Fruit fly (Drosophila melanogaster): ENCODE data around the gene qless.

Gene qless

DNA sequence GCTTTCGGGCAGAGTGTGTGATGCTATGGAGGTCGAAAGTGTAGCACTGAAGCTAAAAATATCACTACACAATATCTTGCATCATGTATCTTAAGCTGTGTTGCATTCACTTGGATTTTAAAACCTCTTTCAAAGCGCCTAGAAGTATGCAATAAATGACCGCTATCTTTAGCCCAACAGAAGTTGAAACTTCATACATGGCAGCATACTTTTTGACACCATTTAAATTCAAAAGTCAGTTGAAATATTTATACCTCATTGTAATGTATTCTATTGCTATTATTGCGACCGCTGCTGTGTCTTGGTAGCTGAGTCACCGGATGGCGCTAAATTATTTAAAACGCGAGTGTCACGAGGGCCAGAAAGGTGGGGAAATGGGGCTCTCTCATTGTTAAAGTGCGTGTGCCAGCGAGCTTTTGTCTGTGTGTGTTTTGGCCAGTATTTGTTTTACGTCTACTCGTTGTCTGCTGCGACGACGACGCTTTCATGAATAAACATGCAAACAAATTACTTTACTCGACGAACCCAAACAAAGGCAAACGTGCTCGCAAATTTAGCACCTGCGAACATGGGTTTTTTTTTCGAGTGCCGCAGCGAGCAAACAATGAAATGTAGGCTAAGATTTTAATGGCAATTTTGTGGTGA lies 18.5 kb upstream of the qless start (continued):
- TF ChIP-seq CG10669 (GFP tag; optimal IDR thresholded peaks at IDR 0.05): no peak
- TF ChIP-seq ss (GFP tag; optimal IDR thresholded peaks at IDR 0.05): no peak
- no peak for TF ChIP-seq CG8632 (GFP tag; optimal IDR thresholded peaks at IDR 0.05)
- no peak for TF ChIP-seq lz (GFP tag; optimal IDR thresholded peaks at IDR 0.05)
- no peak for TF ChIP-seq Hr39 (GFP tag; optimal IDR thresholded peaks at IDR 0.05)
- peak; percentile 7 for TF ChIP-seq Sox102F (GFP tag; optimal IDR thresholded peaks at IDR 0.05)
- TF ChIP-seq eg (GFP tag; IDR thresholded peaks at IDR 0.05): no peak
- TF ChIP-seq Hr38 (GFP tag; optimal IDR thresholded peaks at IDR 0.05): no peak
- no peak for TF ChIP-seq CG6163 (GFP tag; IDR thresholded peaks at IDR 0.05)
- no peak for TF ChIP-seq Sox15 (GFP tag; optimal IDR thresholded peaks at IDR 0.05)
- TF ChIP-seq acj6 (GFP tag; optimal IDR thresholded peaks at IDR 0.05): no peak
- TF ChIP-seq spab (GFP tag; optimal IDR thresholded peaks at IDR 0.05): no peak
- TF ChIP-seq Met (GFP tag; optimal IDR thresholded peaks at IDR 0.05): peak; percentile 9
- TF ChIP-seq CG11902 (GFP tag; optimal IDR thresholded peaks at IDR 0.05): no peak
- TF ChIP-seq Eip78C (GFP tag): peak; percentile 55
- TF ChIP-seq CG31627 (GFP tag; optimal IDR thresholded peaks at IDR 0.05): no peak
- no peak for TF ChIP-seq CG9139 (GFP tag; optimal IDR thresholded peaks at IDR 0.05)
- TF ChIP-seq svp (GFP tag): peak; percentile 31
- TF ChIP-seq CG6276 (GFP tag; optimal IDR thresholded peaks at IDR 0.05): no peak
- TF ChIP-seq CG6792 (GFP tag; optimal IDR thresholded peaks at IDR 0.05): no peak
- no peak for TF ChIP-seq Ets96B (tag; optimal IDR thresholded peaks at IDR 0.05)
- TF ChIP-seq esn (GFP tag; optimal IDR thresholded peaks at IDR 0.05): peak; percentile 19
- TF ChIP-seq CG10631 (GFP tag; optimal IDR thresholded peaks at IDR 0.05): no peak
- no peak for TF ChIP-seq CG3032 (tag; optimal IDR thresholded peaks at IDR 0.05)
- no peak for TF ChIP-seq CG3919 (GFP tag; optimal IDR thresholded peaks at IDR 0.05)
- TF ChIP-seq dsx (GFP tag; optimal IDR thresholded peaks at IDR 0.05; ENCODE audit: poor library complexity, severe bottlenecking): no peak
- no peak for TF ChIP-seq CG6854 (GFP tag; optimal IDR thresholded peaks at IDR 0.05)
- TF ChIP-seq CG11762 (GFP tag; optimal IDR thresholded peaks at IDR 0.05; ENCODE audit: insufficient read depth): no peak
- peak; percentile 9 for TF ChIP-seq achi (GFP tag; optimal IDR thresholded peaks at IDR 0.05)
- peak; percentile 18 for TF ChIP-seq Eip75B (GFP tag; optimal IDR thresholded peaks at IDR 0.05)
- no peak for TF ChIP-seq Ets21C (GFP tag; optimal IDR thresholded peaks at IDR 0.05)
- TF ChIP-seq CG1621 (tag; optimal IDR thresholded peaks at IDR 0.05): no peak
- no peak for TF ChIP-seq OdsH (GFP tag; optimal IDR thresholded peaks at IDR 0.05)
- no peak for TF ChIP-seq CG4318 (GFP tag; optimal IDR thresholded peaks at IDR 0.05)
- no peak for TF ChIP-seq cyc (GFP tag; optimal IDR thresholded peaks at IDR 0.05)
- TF ChIP-seq net (GFP tag; optimal IDR thresholded peaks at IDR 0.05): no peak
- TF ChIP-seq CG15336 (GFP tag; IDR thresholded peaks at IDR 0.05): peak; percentile 37
- TF ChIP-seq Gug (GFP tag; IDR thresholded peaks at IDR 0.05): no peak
- peak; percentile 23 for TF ChIP-seq Hr4 (GFP tag; optimal IDR thresholded peaks at IDR 0.05)
- no peak for TF ChIP-seq Eip93F (GFP tag; optimal IDR thresholded peaks at IDR 0.05)
- TF ChIP-seq CG32006 (GFP tag; optimal IDR thresholded peaks at IDR 0.05): peak; percentile 37

DNA sequence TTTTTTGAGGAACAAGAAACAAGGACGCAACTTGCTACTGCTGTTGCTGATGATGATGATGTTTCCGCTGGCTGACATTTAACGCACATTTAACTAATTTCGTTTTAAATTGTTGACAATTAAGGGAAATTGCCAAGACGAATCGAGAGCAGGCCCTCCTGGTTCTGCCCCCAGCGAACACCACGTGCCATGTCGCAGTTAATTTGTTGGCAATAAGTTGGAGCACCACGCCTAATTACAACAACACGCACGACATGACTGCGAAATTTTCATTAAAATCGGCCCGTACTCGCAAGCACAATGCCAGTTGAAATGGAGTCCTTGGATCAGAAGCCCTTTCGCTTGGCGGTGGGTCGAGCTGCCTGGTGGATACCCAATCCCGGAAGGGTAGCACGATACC lies 13.0 kb upstream of the qless start, which contains the start of gene ppk24:
TSS of gene ppk24 (plus strand) at position 301 of the 400 bp plus-strand sequence.
- TF ChIP-seq topi (GFP tag; optimal IDR thresholded peaks at IDR 0.05): no peak
- no peak for TF ChIP-seq CG4318 (GFP tag; optimal IDR thresholded peaks at IDR 0.05)
- TF ChIP-seq Blimp-1 (GFP tag; optimal IDR thresholded peaks at IDR 0.05): no peak
- TF ChIP-seq Ets96B (tag; optimal IDR thresholded peaks at IDR 0.05): no peak
- TF ChIP-seq CG16779 (tag; optimal IDR thresholded peaks at IDR 0.05): no peak
- no peak for TF ChIP-seq salr (GFP tag; optimal IDR thresholded peaks at IDR 0.05)
- no peak for TF ChIP-seq Eip75B (GFP tag; optimal IDR thresholded peaks at IDR 0.05)
- no peak for TF ChIP-seq svp (GFP tag)
